Worm (Caenorhabditis elegans) whole organism, L2 larva: Measurements from ENCODE around the gene cav-1.

ENCODE experiments used
- C34F6.9 ChIP-seq: fragments of 150-350 bp; optimal IDR thresholded peaks from 2 replicates; lab custom pipeline; 2014; ENCODE audit warnings: missing biosample characterization, missing genetic modification characterization
- F13H6.1 ChIP-seq: sonication (generic microtip); optimal IDR thresholded peaks from 2 replicates; lab custom pipeline; 2016; ENCODE audit warnings: missing genetic modification characterization, missing compliant biosample characterization
- R02D3.7 ChIP-seq: fragments of 150-350 bp; optimal IDR thresholded peaks from 2 replicates; lab custom pipeline; 2014; ENCODE audit warnings: missing biosample characterization, missing genetic modification characterization
- Y55F3AM.14 ChIP-seq: fragments of 200-800 bp; sonication (Bioruptor generic); optimal IDR thresholded peaks from 2 replicates; lab custom pipeline; 2018; ENCODE audit warnings: mild to moderate bottlenecking, missing genetic modification characterization, missing compliant biosample characterization
- alr-1 ChIP-seq: fragments of 150-350 bp; optimal IDR thresholded peaks from 2 replicates; lab custom pipeline; 2014; ENCODE audit warnings: missing biosample characterization, missing genetic modification characterization
- aly-2 ChIP-seq: fragments of 150-350 bp; optimal IDR thresholded peaks from 2 replicates; lab custom pipeline; 2014; ENCODE audit warnings: missing biosample characterization, missing genetic modification characterization
- blmp-1 ChIP-seq: sonication (generic microtip); optimal IDR thresholded peaks from 2 replicates; lab custom pipeline; 2017; ENCODE audit warnings: missing genetic modification characterization, mild to moderate bottlenecking, missing compliant biosample characterization, antibody characterized with exemption, moderate library complexity; ENCODE audit not compliant: insufficient read depth
- ceh-16 ChIP-seq: fragments of 150-350 bp; optimal IDR thresholded peaks from 2 replicates; lab custom pipeline; 2014; ENCODE audit warnings: missing biosample characterization, missing genetic modification characterization
- crh-2 ChIP-seq: sonication (generic microtip); optimal IDR thresholded peaks from 2 replicates; lab custom pipeline; 2017; ENCODE audit warnings: missing biosample characterization, missing genetic modification characterization
- dmd-4 ChIP-seq: sonication (generic microtip); optimal IDR thresholded peaks from 2 replicates; lab custom pipeline; 2017; ENCODE audit warnings: missing biosample characterization, missing genetic modification characterization
- egl-27 ChIP-seq: sonication (generic microtip); optimal IDR thresholded peaks from 3 replicates; lab custom pipeline; 2017; ENCODE audit warnings: missing biosample characterization, missing genetic modification reagents, missing genetic modification characterization
- elt-1 ChIP-seq: fragments of 150-350 bp; optimal IDR thresholded peaks from 2 replicates; lab custom pipeline; 2014; ENCODE audit warnings: missing biosample characterization, missing genetic modification characterization
- fos-1 ChIP-seq: fragments of 150-350 bp; optimal IDR thresholded peaks from 2 replicates; lab custom pipeline; 2014; ENCODE audit warnings: missing biosample characterization, missing genetic modification characterization
- gmeb-1 ChIP-seq: fragments of 150-350 bp; optimal IDR thresholded peaks from 2 replicates; lab custom pipeline; 2014; ENCODE audit warnings: missing biosample characterization, missing genetic modification characterization
- lin-11 ChIP-seq: fragments of 150-350 bp; sonication (generic microtip); optimal IDR thresholded peaks from 2 replicates; lab custom pipeline; 2014; ENCODE audit warnings: missing biosample characterization, missing genetic modification characterization, inconsistent platforms, mixed read lengths
- lin-13 ChIP-seq: fragments of 150-350 bp; optimal IDR thresholded peaks from 2 replicates; lab custom pipeline; 2014; ENCODE audit warnings: missing biosample characterization, missing genetic modification reagents, missing genetic modification characterization
- lin-39 ChIP-seq: fragments of 150-350 bp; optimal IDR thresholded peaks from 2 replicates; lab custom pipeline; 2014; ENCODE audit warnings: missing biosample characterization, missing genetic modification reagents, missing genetic modification characterization
- lsy-2 ChIP-seq, 2 experiments: fragments of 150-350 bp in 1 of 2; sonication (generic microtip) in 1 of 2; optimal IDR thresholded peaks; 2 replicates each; lab custom pipeline; 2014 to 2017; ENCODE audit warnings: missing biosample characterization in 2 of 2, missing genetic modification characterization in 2 of 2
- mab-5 ChIP-seq: fragments of 150-350 bp; optimal IDR thresholded peaks from 2 replicates; lab custom pipeline; 2014; ENCODE audit warnings: missing biosample characterization, missing genetic modification characterization
- mbf-1 ChIP-seq: sonication (generic microtip); optimal IDR thresholded peaks from 2 replicates; lab custom pipeline; 2017; ENCODE audit warnings: missing biosample characterization, missing genetic modification characterization
- mdl-1 ChIP-seq, 2 experiments: fragments of 150-350 bp in 1 of 2; sonication (generic microtip) in 1 of 2; optimal IDR thresholded peaks; 2 replicates each; lab custom pipeline; 2017; ENCODE audit warnings: missing biosample characterization in 2 of 2, missing genetic modification characterization in 2 of 2
- nhr-10 ChIP-seq: sonication (generic microtip); optimal IDR thresholded peaks from 2 replicates; lab custom pipeline; 2017; ENCODE audit warnings: missing biosample characterization, missing genetic modification characterization
- nhr-11 ChIP-seq: fragments of 150-350 bp; optimal IDR thresholded peaks from 2 replicates; lab custom pipeline; 2014; ENCODE audit warnings: missing biosample characterization, missing genetic modification characterization
- nhr-12 ChIP-seq: fragments of 150-350 bp; optimal IDR thresholded peaks from 2 replicates; lab custom pipeline; 2014; ENCODE audit warnings: missing biosample characterization, missing genetic modification characterization
- nhr-129 ChIP-seq: fragments of 150-350 bp; optimal IDR thresholded peaks from 2 replicates; lab custom pipeline; 2014; ENCODE audit warnings: missing biosample characterization, missing genetic modification characterization
- nhr-21 ChIP-seq: fragments of 150-350 bp; optimal IDR thresholded peaks from 2 replicates; lab custom pipeline; 2014; ENCODE audit warnings: missing biosample characterization, missing genetic modification characterization
- nhr-23 ChIP-seq: fragments of 150-350 bp; optimal IDR thresholded peaks from 2 replicates; lab custom pipeline; 2014; ENCODE audit warnings: missing biosample characterization, missing genetic modification reagents, missing genetic modification characterization
- nhr-237 ChIP-seq: fragments of 150-350 bp; optimal IDR thresholded peaks from 2 replicates; lab custom pipeline; 2014; ENCODE audit warnings: missing biosample characterization, missing genetic modification characterization
- nhr-25 ChIP-seq: fragments of 150-350 bp; sonication (generic microtip); optimal IDR thresholded peaks from 3 replicates; lab custom pipeline; 2014; ENCODE audit warnings: missing biosample characterization, missing genetic modification characterization
- nhr-6 ChIP-seq: fragments of 150-350 bp; optimal IDR thresholded peaks from 2 replicates; lab custom pipeline; 2014; ENCODE audit warnings: missing biosample characterization, missing genetic modification characterization
- nhr-77 ChIP-seq: fragments of 150-350 bp; optimal IDR thresholded peaks from 2 replicates; lab custom pipeline; 2014; ENCODE audit warnings: missing biosample characterization, missing genetic modification characterization
- peb-1 ChIP-seq: fragments of 150-350 bp; optimal IDR thresholded peaks from 2 replicates; lab custom pipeline; 2014; ENCODE audit warnings: missing biosample characterization, missing genetic modification characterization
- sem-4 ChIP-seq: fragments of 150-350 bp; optimal IDR thresholded peaks from 2 replicates; lab custom pipeline; 2014; ENCODE audit warnings: missing biosample characterization, missing genetic modification reagents, missing genetic modification characterization
- sma-3 ChIP-seq: sonication (generic microtip); optimal IDR thresholded peaks from 2 replicates; lab custom pipeline; 2016; ENCODE audit warnings: missing genetic modification reagents, missing genetic modification characterization, missing compliant biosample characterization
- sma-9 ChIP-seq, 2 experiments: fragments of 150-350 bp in 1 of 2; sonication (generic microtip) in 1 of 2; optimal IDR thresholded peaks; 2 replicates each; lab custom pipeline; 2014 to 2016; ENCODE audit warnings: missing genetic modification characterization in 2 of 2, mild to moderate bottlenecking in 1 of 2, missing biosample characterization in 1 of 2, missing compliant biosample characterization in 1 of 2, missing genetic modification reagents in 1 of 2, moderate library complexity in 1 of 2
- unc-55 ChIP-seq: fragments of 150-350 bp; sonication (generic microtip); optimal IDR thresholded peaks from 3 replicates; lab custom pipeline; 2014; ENCODE audit warnings: missing biosample characterization, missing genetic modification reagents, missing genetic modification characterization
- zag-1 ChIP-seq: fragments of 150-350 bp; optimal IDR thresholded peaks from 2 replicates; lab custom pipeline; 2014; ENCODE audit warnings: missing biosample characterization, missing genetic modification characterization
- ztf-11 ChIP-seq: sonication (generic microtip); optimal IDR thresholded peaks from 2 replicates; lab custom pipeline; 2017; ENCODE audit warnings: missing biosample characterization, missing genetic modification characterization
- ztf-4 ChIP-seq: fragments of 150-350 bp; optimal IDR thresholded peaks from 2 replicates; lab custom pipeline; 2014; ENCODE audit warnings: missing biosample characterization, missing genetic modification characterization

cav-1 gene

DNA sequence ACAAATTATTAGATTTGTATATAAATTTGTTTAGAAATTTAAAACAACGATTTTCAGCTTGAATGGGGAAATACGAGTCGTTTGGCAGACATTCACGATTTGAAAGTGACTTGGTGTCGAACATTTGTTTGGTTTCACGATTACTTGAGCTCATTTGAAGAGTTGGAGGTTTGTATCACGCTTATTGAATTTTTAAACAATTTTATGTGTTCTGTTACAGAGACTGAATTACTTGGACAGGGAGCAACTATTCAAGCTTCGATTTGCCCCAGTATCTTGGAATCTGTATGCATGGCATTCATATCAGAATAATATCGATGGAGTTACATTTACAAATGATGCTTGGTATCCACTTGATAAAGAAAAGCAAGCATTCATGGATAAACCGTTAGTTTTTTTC, 45.1 kb upstream of the cav-1 start:
- no peak for TF ChIP-seq sma-9 (GFP tag; optimal IDR thresholded peaks at IDR 0.05; lab: Kevin White, UChicago)
- TF ChIP-seq sma-9 (tag; optimal IDR thresholded peaks at IDR 0.05; lab: Kevin White, UChicago), result no peak
- TF ChIP-seq blmp-1 (tag; lab: Kevin White, UChicago), result no peak
- TF ChIP-seq nhr-10 (tag; lab: Kevin White, UChicago), result no peak
- TF ChIP-seq, all 48 proteins: peak for 0

DNA sequence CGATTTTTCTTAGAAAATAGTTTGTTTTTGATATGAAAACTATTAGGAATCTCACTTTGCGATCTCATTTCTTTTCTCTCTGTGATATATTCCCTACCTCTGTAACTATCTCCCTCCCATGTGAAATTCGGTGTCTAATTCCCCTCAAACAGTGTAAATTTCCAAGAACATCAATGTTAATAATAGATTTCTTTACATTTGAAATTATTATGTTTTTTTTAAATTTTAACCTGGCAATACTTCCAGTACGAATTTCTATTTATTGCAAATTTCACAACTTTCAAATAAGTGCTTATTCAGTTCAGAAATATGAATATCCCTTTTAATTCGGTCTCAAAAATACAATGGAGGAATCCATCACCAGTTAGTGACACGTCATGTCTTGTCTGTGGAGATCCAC, 43.9 kb upstream of the cav-1 start, which contains the start of gene nhr-100:
Gene nhr-100 (plus strand): TSS at position 301 of the 400 bp plus-strand sequence.
- TF ChIP-seq blmp-1 (tag; lab: Kevin White, UChicago) (no peak), elt-1 (tag; lab: Kevin White, UChicago) (no peak), mdl-1 (tag; optimal IDR thresholded peaks at IDR 0.05; lab: Kevin White, UChicago) (no peak), R02D3.7 (tag; lab: Kevin White, UChicago) (no peak), nhr-12 (no peak), nhr-10 (tag; lab: Kevin White, UChicago) (no peak), nhr-77 (tag; lab: Kevin White, UChicago) (no peak), fos-1 (tag; lab: Kevin White, UChicago) (no peak), aly-2 (tag; lab: Kevin White, UChicago) (no peak), unc-55 (GFP tag; lab: Kevin White, UChicago) (no peak), nhr-129 (tag; lab: Kevin White, UChicago) (no peak), dmd-4 (tag; lab: Kevin White, UChicago) (no peak), F13H6.1 (tag; lab: Kevin White, UChicago) (no peak), crh-2 (tag; lab: Kevin White, UChicago) (no peak), sma-3 (no peak), zag-1 (tag; lab: Kevin White, UChicago) (no peak)
- TF ChIP-seq, all 48 proteins: peak for 0

DNA sequence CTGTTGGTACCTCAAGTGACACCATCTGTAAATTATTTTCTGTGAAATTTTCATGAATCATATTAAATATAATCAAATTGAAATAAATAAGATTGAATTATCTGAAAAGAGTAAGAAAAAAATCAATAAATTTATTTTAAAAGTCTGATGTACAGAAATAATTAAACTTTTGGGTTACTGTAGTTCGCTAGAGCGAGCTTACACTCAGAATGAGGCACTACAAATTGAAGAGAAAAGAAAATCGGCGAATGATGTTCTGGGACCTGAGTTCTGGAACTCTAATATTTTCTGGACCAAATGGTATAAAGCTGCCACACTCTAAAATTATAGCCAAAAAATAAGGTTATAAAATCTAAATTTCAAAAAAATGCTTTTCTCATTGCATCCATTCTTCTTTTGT, 38.4 kb upstream of the cav-1 start:
- TF ChIP-seq dmd-4 (tag; lab: Kevin White, UChicago) (no peak), nhr-77 (tag; lab: Kevin White, UChicago) (no peak), nhr-23 (tag; lab: Kevin White, UChicago) (no peak), nhr-237 (tag; lab: Kevin White, UChicago) (no peak), sem-4 (tag; lab: Kevin White, UChicago) (no peak), mdl-1 (tag; optimal IDR thresholded peaks at IDR 0.05; lab: Kevin White, UChicago) (no peak), elt-1 (tag; lab: Kevin White, UChicago) (no peak), mbf-1 (no peak), sma-3 (no peak), zag-1 (tag; lab: Kevin White, UChicago) (no peak), gmeb-1 (tag; lab: Kevin White, UChicago) (no peak), peb-1 (tag; lab: Kevin White, UChicago) (no peak), alr-1 (tag; lab: Kevin White, UChicago) (no peak), ztf-4 (tag; lab: Kevin White, UChicago) (no peak), nhr-129 (tag; lab: Kevin White, UChicago) (no peak), ztf-11 (tag; lab: Kevin White, UChicago) (no peak), mab-5 (tag; lab: Kevin White, UChicago) (no peak), lin-13 (no peak)

DNA sequence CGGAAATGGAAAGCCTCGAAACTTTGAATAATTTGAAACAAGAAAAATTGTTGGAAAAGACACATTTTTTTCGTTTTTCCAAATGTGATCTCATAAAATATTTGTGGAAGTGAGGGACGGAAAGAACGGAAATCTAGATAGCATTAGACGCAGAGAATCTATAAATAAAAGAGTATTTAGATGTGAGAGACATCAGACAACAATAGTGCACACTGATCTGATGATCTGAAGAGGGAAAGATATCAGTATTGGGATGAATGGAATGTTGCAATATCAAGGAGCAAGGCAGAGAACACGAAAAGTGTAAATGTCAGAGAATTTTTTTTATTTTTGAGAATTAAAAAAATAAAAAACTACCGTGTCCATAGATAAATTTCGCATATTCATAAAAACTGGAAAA, 37.4 kb upstream of the cav-1 start:
- TF ChIP-seq lin-11, result no peak
- no peak for TF ChIP-seq Y55F3AM.14 (GFP tag; lab: Kevin White, UChicago)
- TF ChIP-seq ztf-11 (tag; lab: Kevin White, UChicago), result no peak
- TF ChIP-seq blmp-1 (tag; lab: Kevin White, UChicago), result no peak
- no peak for TF ChIP-seq unc-55 (GFP tag; lab: Kevin White, UChicago)
- TF ChIP-seq elt-1 (tag; lab: Kevin White, UChicago), result no peak
- TF ChIP-seq lsy-2 (tag; optimal IDR thresholded peaks at IDR 0.05; lab: Kevin White, UChicago), result peak in 1 of 2 experiments; percentile 3

DNA sequence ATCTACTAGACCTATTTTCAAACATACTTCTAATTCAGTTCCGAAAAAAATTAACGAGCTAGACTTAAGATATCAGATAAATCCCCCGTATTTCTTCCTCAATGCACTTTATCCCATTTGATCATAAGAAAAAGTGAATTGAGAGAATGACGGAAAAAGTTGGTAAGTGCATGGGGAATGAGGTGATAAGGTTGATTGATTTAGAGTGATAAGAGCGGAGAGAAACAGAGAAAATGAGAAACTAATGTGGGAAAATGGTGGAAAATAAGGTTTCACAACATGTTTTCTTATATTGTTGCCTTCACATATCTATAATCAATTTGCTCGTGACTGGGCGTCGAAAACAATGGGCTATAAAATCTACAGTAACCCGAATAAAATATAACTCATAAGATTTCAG, 36.6 kb upstream of the cav-1 start:
- TF ChIP-seq elt-1 (tag; lab: Kevin White, UChicago), result no peak
- no peak for TF ChIP-seq gmeb-1 (tag; lab: Kevin White, UChicago)
- no peak for TF ChIP-seq dmd-4 (tag; lab: Kevin White, UChicago)
- no peak for TF ChIP-seq peb-1 (tag; lab: Kevin White, UChicago)
- no peak for TF ChIP-seq aly-2 (tag; lab: Kevin White, UChicago)
- no peak for TF ChIP-seq zag-1 (tag; lab: Kevin White, UChicago)
- no peak for TF ChIP-seq nhr-23 (tag; lab: Kevin White, UChicago)
- TF ChIP-seq nhr-237 (tag; lab: Kevin White, UChicago), result no peak
- no peak for TF ChIP-seq mbf-1
- no peak for TF ChIP-seq nhr-77 (tag; lab: Kevin White, UChicago)
- TF ChIP-seq sem-4 (tag; lab: Kevin White, UChicago), result no peak
- no peak for TF ChIP-seq lin-13
- TF ChIP-seq nhr-25 (tag; lab: Kevin White, UChicago), result no peak
- no peak for TF ChIP-seq F13H6.1 (tag; lab: Kevin White, UChicago)
- TF ChIP-seq lin-39 (tag; lab: Kevin White, UChicago), result no peak
- no peak for TF ChIP-seq nhr-11 (tag; lab: Kevin White, UChicago)
- peak in 1 of 2 experiments; percentile 63 for TF ChIP-seq lsy-2 (tag; optimal IDR thresholded peaks at IDR 0.05; lab: Kevin White, UChicago)
- TF ChIP-seq ceh-16, result no peak
- TF ChIP-seq C34F6.9 (tag; lab: Kevin White, UChicago), result peak; percentile 3
- peak; percentile 67 for TF ChIP-seq sma-9 (GFP tag; optimal IDR thresholded peaks at IDR 0.05; lab: Kevin White, UChicago)
- TF ChIP-seq sma-9 (tag; optimal IDR thresholded peaks at IDR 0.05; lab: Kevin White, UChicago), result no peak
- TF ChIP-seq fos-1 (tag; lab: Kevin White, UChicago), result peak; percentile 92
- TF ChIP-seq nhr-21 (tag; lab: Kevin White, UChicago), result no peak
- TF ChIP-seq lin-11, result no peak
- peak; percentile 37 for TF ChIP-seq blmp-1 (tag; lab: Kevin White, UChicago)
- TF ChIP-seq egl-27 (tag; lab: Kevin White, UChicago), result no peak
- peak; percentile 61 for TF ChIP-seq crh-2 (tag; lab: Kevin White, UChicago)
- TF ChIP-seq R02D3.7 (tag; lab: Kevin White, UChicago), result no peak
- TF ChIP-seq nhr-6 (tag; lab: Kevin White, UChicago), result no peak
- no peak for TF ChIP-seq mdl-1 (tag; optimal IDR thresholded peaks at IDR 0.05; lab: Kevin White, UChicago)
